Worm (Caenorhabditis elegans) whole organism, young adult: ENCODE measurements around the gene tth-1.

Experiments used
- dpl-1 ChIP-seq: fragments of 150-350 bp; optimal IDR thresholded peaks from 2 replicates; lab custom pipeline; 2014; ENCODE audit warnings: missing biosample characterization, missing genetic modification reagents, missing genetic modification characterization
- mxl-1 ChIP-seq: sonication (generic microtip); optimal IDR thresholded peaks from 2 replicates; lab custom pipeline; 2016; ENCODE audit warnings: missing genetic modification characterization, missing compliant biosample characterization
- snpc-4 ChIP-seq, 5 experiments: fragments of 150-350 bp in 1 of 5; sonication (generic microtip) in 4 of 5; optimal IDR thresholded peaks; 2 replicates each; lab custom pipeline; 2014 to 2018; ENCODE audit warnings: missing genetic modification characterization in 5 of 5, missing biosample characterization in 3 of 5, antibody characterized with exemption in 2 of 5, mild to moderate bottlenecking in 2 of 5, missing compliant biosample characterization in 2 of 5, missing genotype in 2 of 5, moderate library complexity in 2 of 5, missing genetic modification reagents in 1 of 5
- unc-62 ChIP-seq: fragments of 150-350 bp; optimal IDR thresholded peaks from 2 replicates; lab custom pipeline; 2014; ENCODE audit warnings: missing biosample characterization, missing genetic modification reagents, missing genetic modification characterization

DNA sequence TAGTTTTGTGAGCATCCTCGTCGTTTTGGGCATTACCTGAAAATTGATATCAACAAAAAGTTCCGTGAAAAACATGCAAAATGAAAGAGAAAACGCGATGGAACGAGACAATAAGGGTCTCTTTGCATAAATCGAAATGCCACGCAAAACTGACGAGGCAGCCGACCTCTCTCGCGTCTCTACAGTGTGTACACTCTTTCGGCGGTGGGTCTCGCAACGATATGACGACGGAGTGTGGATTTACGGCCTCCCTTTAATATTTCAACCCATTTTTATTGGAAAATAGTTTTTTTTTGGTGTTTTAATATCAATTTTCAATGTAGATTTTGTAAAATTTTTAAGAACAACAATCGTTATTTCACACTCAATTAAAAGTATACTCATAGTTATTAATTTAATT lies 1.5 kb downstream of the tth-1 start, which contains the start of gene tag-123:
- no peak for TF ChIP-seq snpc-4 (GFP tag; optimal IDR thresholded peaks at IDR 0.05; lab: Kevin White, UChicago)
- peak in 2 of 4 experiments; percentile 7 to 13 for TF ChIP-seq snpc-4 (tag; optimal IDR thresholded peaks at IDR 0.05; lab: Kevin White, UChicago)
- no peak for TF ChIP-seq dpl-1 (GFP tag; lab: Kevin White, UChicago)
- no peak for TF ChIP-seq mxl-1 (tag; lab: Kevin White, UChicago)
- TF ChIP-seq unc-62 (GFP tag; lab: Kevin White, UChicago) = no peak
